Worm (Caenorhabditis elegans): ENCODE results near the gene C07A12.18.

C07A12.18 gene

DNA sequence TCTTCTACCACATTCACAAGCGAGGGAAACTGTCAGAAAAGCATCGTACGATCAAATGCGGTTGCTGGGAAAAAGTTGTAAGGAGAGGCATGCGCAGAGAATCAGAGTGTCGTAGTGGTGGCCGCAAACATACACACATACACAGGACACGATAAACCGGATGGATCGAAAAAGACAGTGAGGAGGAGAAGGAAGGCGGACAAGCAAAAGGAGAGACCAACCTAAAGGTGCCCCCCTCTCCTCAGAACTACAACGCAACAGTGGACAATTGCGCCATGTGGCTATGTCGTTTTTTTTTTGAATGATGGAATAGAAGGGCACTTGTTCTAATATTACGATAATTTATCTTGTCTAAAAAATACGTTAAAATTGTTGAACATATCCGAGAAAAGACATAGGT lies 51.2 kb downstream of the C07A12.18 start:
- no peak for TF ChIP-seq sma-3 (GFP tag; optimal IDR thresholded peaks at IDR 0.05)
- no peak for TF ChIP-seq elt-1 (tag; optimal IDR thresholded peaks at IDR 0.05)
- no peak for TF ChIP-seq nhr-25 (tag; optimal IDR thresholded peaks at IDR 0.05)
- no peak for TF ChIP-seq nhr-6 (tag; optimal IDR thresholded peaks at IDR 0.05)
- TF ChIP-seq lin-39 (tag; optimal IDR thresholded peaks at IDR 0.05) = no peak
- TF ChIP-seq gmeb-1 (tag; optimal IDR thresholded peaks at IDR 0.05) = no peak
- TF ChIP-seq ceh-16 (tag; optimal IDR thresholded peaks at IDR 0.05) = no peak
- no peak for TF ChIP-seq ztf-1 (GFP tag; conservative IDR thresholded peaks at IDR 0.05)
- no peak for TF ChIP-seq R02D3.7 (tag; optimal IDR thresholded peaks at IDR 0.05)
- TF ChIP-seq mdl-1 (tag; optimal IDR thresholded peaks at IDR 0.05) = no peak

DNA sequence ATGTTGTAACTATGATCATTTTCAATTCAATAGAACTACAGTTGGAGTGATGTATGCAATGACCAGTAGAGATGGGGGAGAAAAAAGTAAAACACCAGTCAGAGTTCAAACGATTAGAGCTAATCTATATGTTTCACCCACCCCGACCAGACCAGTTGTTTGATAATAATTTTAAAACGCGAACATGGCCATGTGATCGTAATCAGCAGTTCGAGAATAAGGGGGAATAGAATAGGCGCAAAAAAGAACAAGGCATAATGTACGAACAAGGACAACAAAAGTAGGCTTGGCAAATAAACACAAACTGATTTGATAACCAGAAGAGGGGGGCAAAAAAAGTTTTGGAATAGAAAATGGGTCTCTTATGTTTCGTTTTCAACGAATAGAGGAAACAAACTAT lies 51.6 kb downstream of the C07A12.18 start:
- TF ChIP-seq R02D3.7 (tag; optimal IDR thresholded peaks at IDR 0.05) (no peak), sem-4 (tag; optimal IDR thresholded peaks at IDR 0.05) (no peak), crh-2 (tag; optimal IDR thresholded peaks at IDR 0.05) (peak; percentile 41), snpc-4 (tag; optimal IDR thresholded peaks at IDR 0.05) (no peak), unc-39 (tag; optimal IDR thresholded peaks at IDR 0.05) (no peak), unc-62 (GFP tag; optimal IDR thresholded peaks at IDR 0.05) (no peak), gmeb-1 (tag; optimal IDR thresholded peaks at IDR 0.05) (no peak), nhr-11 (tag; optimal IDR thresholded peaks at IDR 0.05) (no peak), blmp-1 (tag; optimal IDR thresholded peaks at IDR 0.05; ENCODE audit: insufficient read depth) (no peak), fos-1 (tag; optimal IDR thresholded peaks at IDR 0.05) (peak; percentile 68), mab-5 (tag; optimal IDR thresholded peaks at IDR 0.05) (no peak), F13H6.1 (tag; optimal IDR thresholded peaks at IDR 0.05) (peak; percentile 27), aly-2 (tag; optimal IDR thresholded peaks at IDR 0.05) (no peak), ztf-1 (GFP tag; conservative IDR thresholded peaks at IDR 0.05) (no peak), elt-1 (tag; optimal IDR thresholded peaks at IDR 0.05) (no peak), mbf-1 (tag; optimal IDR thresholded peaks at IDR 0.05) (no peak), lin-13 (GFP tag; optimal IDR thresholded peaks at IDR 0.05) (no peak), zag-1 (tag; optimal IDR thresholded peaks at IDR 0.05) (no peak), unc-55 (GFP tag; optimal IDR thresholded peaks at IDR 0.05) (no peak), nhr-25 (tag; optimal IDR thresholded peaks at IDR 0.05) (peak; percentile 18), elt-3 (tag; optimal IDR thresholded peaks at IDR 0.05) (no peak), nhr-6 (tag; optimal IDR thresholded peaks at IDR 0.05) (no peak), lin-39 (tag; optimal IDR thresholded peaks at IDR 0.05) (no peak), sma-3 (GFP tag; optimal IDR thresholded peaks at IDR 0.05) (no peak), nhr-12 (tag; optimal IDR thresholded peaks at IDR 0.05) (no peak), ama-1 (optimal IDR thresholded peaks at IDR 0.05) (no peak), ztf-4 (tag; optimal IDR thresholded peaks at IDR 0.05) (no peak), sma-9 (GFP tag; optimal IDR thresholded peaks at IDR 0.05) (peak; percentile 10), sma-9 (tag; optimal IDR thresholded peaks at IDR 0.05) (no peak), nhr-237 (tag; optimal IDR thresholded peaks at IDR 0.05) (no peak)

DNA sequence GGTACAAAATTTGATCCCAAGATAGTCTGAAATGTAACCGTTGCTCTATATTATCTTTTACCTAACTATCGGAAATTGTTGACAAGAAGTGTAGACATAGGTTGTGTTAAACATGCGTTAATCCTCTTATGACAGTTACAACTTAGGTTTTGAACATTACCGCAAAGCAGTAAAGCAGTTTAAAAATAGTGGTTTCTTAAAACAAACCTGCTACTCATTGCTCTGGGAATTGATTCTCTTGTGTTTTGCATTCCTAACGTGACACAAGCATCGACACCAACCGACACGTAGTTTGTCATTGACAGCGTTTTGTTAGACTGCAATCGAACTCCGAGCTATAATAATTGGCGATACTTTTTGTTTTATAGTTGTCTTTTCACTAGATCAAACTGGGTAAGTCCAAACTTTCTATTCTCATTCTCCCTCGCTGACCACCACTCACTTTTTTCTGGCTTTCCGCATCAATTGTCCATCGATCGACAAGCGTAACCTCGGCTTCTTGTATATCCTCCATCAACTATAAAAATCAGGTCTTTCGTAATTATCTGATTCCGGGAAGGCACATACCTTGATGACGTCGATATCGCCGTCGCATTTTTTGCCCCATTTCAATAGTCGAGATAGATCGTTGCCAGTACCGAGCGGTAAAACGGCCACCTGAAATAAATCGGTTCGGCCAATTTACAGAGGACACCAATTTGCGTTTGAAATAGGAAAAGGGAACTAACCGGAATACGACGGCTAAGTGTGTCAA lies 53.7 kb downstream of the C07A12.18 start:
- TF ChIP-seq unc-55 (GFP tag; optimal IDR thresholded peaks at IDR 0.05) = no peak
- no peak for TF ChIP-seq skn-1 (tag; optimal IDR thresholded peaks at IDR 0.05)
- TF ChIP-seq ZK546.5 (tag; optimal IDR thresholded peaks at IDR 0.05) = no peak
- no peak for TF ChIP-seq F13H6.1 (tag; optimal IDR thresholded peaks at IDR 0.05)
- no peak for TF ChIP-seq dmd-4 (tag; optimal IDR thresholded peaks at IDR 0.05)
- TF ChIP-seq aly-2 (tag; optimal IDR thresholded peaks at IDR 0.05) = no peak
- no peak for TF ChIP-seq ceh-16 (tag; optimal IDR thresholded peaks at IDR 0.05)
- TF ChIP-seq ztf-1 (GFP tag; conservative IDR thresholded peaks at IDR 0.05) = no peak
- TF ChIP-seq nhr-12 (tag; optimal IDR thresholded peaks at IDR 0.05) = no peak
- TF ChIP-seq nhr-11 (tag; optimal IDR thresholded peaks at IDR 0.05) = no peak
- TF ChIP-seq nhr-129 (tag; optimal IDR thresholded peaks at IDR 0.05) = no peak
